Fruit fly (Drosophila melanogaster) whole organism, embryonic: ENCODE results near the gene zen2.

ENCODE experiments used
- Antp ChIP-seq: fragments of 200-800 bp; sonication (Bioruptor generic); optimal IDR thresholded peaks from 3 replicates; lab custom pipeline; 2016; ENCODE audit warnings: missing biosample characterization, missing genetic modification characterization
- B-H1 ChIP-seq: fragments of 200-800 bp; sonication (Bioruptor generic); IDR thresholded peaks from 3 replicates; pipeline ENCODE4 v1.3.6; 2022; ENCODE audit warnings: missing biosample characterization, missing genetic modification characterization
- CG1024 ChIP-seq: fragments of 200-800 bp; sonication (Bioruptor generic); IDR thresholded peaks from 2 replicates; pipeline ENCODE4 v1.3.6; 2022; ENCODE audit warnings: missing biosample characterization, missing genetic modification characterization
- CG11398 ChIP-seq: fragments of 200-800 bp; sonication (Bioruptor generic); optimal IDR thresholded peaks from 2 replicates; lab custom pipeline; 2016; ENCODE audit warnings: missing biosample characterization, missing genetic modification characterization
- CG11456 ChIP-seq: fragments of 200-800 bp; sonication (Bioruptor generic); IDR thresholded peaks from 3 replicates; pipeline ENCODE4 v1.3.6; 2022; ENCODE audit warnings: missing biosample characterization, missing genetic modification characterization
- CG11560 ChIP-seq: fragments of 200-800 bp; sonication (Bioruptor generic); IDR thresholded peaks from 3 replicates; pipeline ENCODE4 v1.3.6; 2022; ENCODE audit warnings: missing biosample characterization, missing genetic modification characterization
- CG12155 ChIP-seq: fragments of 200-800 bp; sonication (Bioruptor generic); optimal IDR thresholded peaks from 3 replicates; lab custom pipeline; 2016; ENCODE audit warnings: missing biosample characterization, missing genetic modification characterization
- CG13123 ChIP-seq: fragments of 200-800 bp; sonication (Bioruptor generic); optimal IDR thresholded peaks from 2 replicates; lab custom pipeline; 2016; ENCODE audit warnings: missing biosample characterization, missing genetic modification characterization
- CG14667 ChIP-seq: fragments of 200-800 bp; sonication (Bioruptor generic); IDR thresholded peaks from 2 replicates; pipeline ENCODE4 v1.3.6; 2022; ENCODE audit warnings: missing biosample characterization, missing genetic modification characterization
- CG16863 ChIP-seq: fragments of 200-800 bp; sonication (Bioruptor generic); optimal IDR thresholded peaks from 3 replicates; lab custom pipeline; 2016; ENCODE audit warnings: missing biosample characterization, missing genetic modification characterization
- CG1792 ChIP-seq: fragments of 200-800 bp; sonication (Bioruptor generic); optimal IDR thresholded peaks from 2 replicates; lab custom pipeline; 2016; ENCODE audit warnings: missing biosample characterization, missing genetic modification characterization
- CG1832 ChIP-seq: fragments of 200-800 bp; sonication (Bioruptor generic); optimal IDR thresholded peaks from 2 replicates; lab custom pipeline; 2017; ENCODE audit warnings: missing biosample characterization, mild to moderate bottlenecking, missing genetic modification characterization, inconsistent platforms
- CG3995 ChIP-seq: fragments of 200-800 bp; sonication (Bioruptor generic); optimal IDR thresholded peaks from 3 replicates; lab custom pipeline; 2016; ENCODE audit warnings: missing biosample characterization, missing genetic modification characterization
- CG4404 ChIP-seq: fragments of 200-800 bp; sonication (Bioruptor generic); IDR thresholded peaks from 2 replicates; pipeline ENCODE4 v1.3.6; 2022; ENCODE audit warnings: missing biosample characterization, missing genetic modification characterization
- CG5953 ChIP-seq: fragments of 200-800 bp; sonication (Bioruptor generic); IDR thresholded peaks from 2 replicates; pipeline ENCODE4 v1.3.6; 2022; ENCODE audit warnings: missing biosample characterization, missing genetic modification characterization
- CG6175 ChIP-seq: fragments of 200-800 bp; sonication (Bioruptor generic); IDR thresholded peaks from 3 replicates; pipeline ENCODE4 v1.3.6; 2022; ENCODE audit warnings: missing biosample characterization, missing genetic modification characterization
- CG6254 ChIP-seq: fragments of 200-800 bp; sonication (Bioruptor generic); optimal IDR thresholded peaks from 3 replicates; lab custom pipeline; 2017; ENCODE audit warnings: mild to moderate bottlenecking, missing biosample characterization, missing genetic modification reagents, missing genetic modification characterization
- CG6272 ChIP-seq: fragments of 200-800 bp; sonication (Bioruptor generic); IDR thresholded peaks from 2 replicates; pipeline ENCODE4 v1.3.6; 2022; ENCODE audit warnings: missing biosample characterization, missing genetic modification characterization
- CG6765 ChIP-seq: fragments of 200-800 bp; sonication (Bioruptor generic); optimal IDR thresholded peaks from 3 replicates; lab custom pipeline; 2017; ENCODE audit warnings: missing biosample characterization, mild to moderate bottlenecking, missing genetic modification characterization
- CG7963 ChIP-seq: fragments of 200-800 bp; sonication (Bioruptor generic); IDR thresholded peaks from 3 replicates; pipeline ENCODE4 v1.3.6; 2022; ENCODE audit warnings: missing biosample characterization, missing genetic modification characterization; ENCODE audit not compliant: partially characterized antibody
- CG8281 ChIP-seq: fragments of 200-800 bp; sonication (Bioruptor generic); optimal IDR thresholded peaks from 2 replicates; lab custom pipeline; 2018; ENCODE audit warnings: missing biosample characterization, mild to moderate bottlenecking, missing genetic modification characterization, moderate library complexity
- CG8290 ChIP-seq, 3 experiments: fragments of 200-800 bp; sonication (Bioruptor generic); optimal IDR thresholded peaks; 2 replicates each; lab custom pipeline; 2016 to 2019; ENCODE audit warnings: missing biosample characterization in 3 of 3, missing genetic modification characterization in 3 of 3, mild to moderate bottlenecking in 2 of 3, moderate library complexity in 1 of 3
- CG9817 ChIP-seq: fragments of 200-800 bp; sonication (Bioruptor generic); optimal IDR thresholded peaks from 2 replicates; lab custom pipeline; 2018; ENCODE audit warnings: missing biosample characterization, mild to moderate bottlenecking, missing genetic modification characterization, moderate library complexity
- CHES-1-like ChIP-seq: fragments of 200-800 bp; sonication (Bioruptor generic); optimal IDR thresholded peaks from 2 replicates; lab custom pipeline; 2016; ENCODE audit warnings: missing biosample characterization, missing genetic modification characterization
- CTCF ChIP-seq: fragments of 200-800 bp; sonication (Bioruptor generic); optimal IDR thresholded peaks from 2 replicates; lab custom pipeline; 2017; ENCODE audit warnings: missing biosample characterization, mild to moderate bottlenecking, missing genetic modification characterization, moderate library complexity
- Eip74EF ChIP-seq, 2 experiments: fragments of 200-800 bp in 1 of 2; fragments of >200 bp in 1 of 2; sonication (Bioruptor generic) in 1 of 2; optimal IDR thresholded peaks; 2 replicates each; lab custom pipeline; 2017 to 2019; ENCODE audit warnings: missing biosample characterization in 2 of 2, missing genetic modification characterization in 2 of 2, mild to moderate bottlenecking in 1 of 2, moderate library complexity in 1 of 2
- Fer1 ChIP-seq: fragments of 200-800 bp; sonication (Bioruptor generic); optimal IDR thresholded peaks from 2 replicates; lab custom pipeline; 2017; ENCODE audit warnings: missing biosample characterization, mild to moderate bottlenecking, missing genetic modification characterization
- Gug ChIP-seq: fragments of 200-800 bp; sonication (Bioruptor generic); IDR thresholded peaks from 4 replicates; pipeline ENCODE4 v1.3.6; 2022; ENCODE audit warnings: missing biosample characterization, missing genetic modification characterization
- Hand ChIP-seq: fragments of 200-800 bp; sonication (Bioruptor generic); optimal IDR thresholded peaks from 2 replicates; lab custom pipeline; 2017; ENCODE audit warnings: mild to moderate bottlenecking, missing biosample characterization, missing genetic modification reagents, missing genetic modification characterization
- Lpt ChIP-seq: fragments of >200 bp; optimal IDR thresholded peaks from 2 replicates; lab custom pipeline; 2018; ENCODE audit warnings: missing biosample characterization, missing genetic modification characterization
- PHDP ChIP-seq: fragments of 200-800 bp; sonication (Bioruptor generic); optimal IDR thresholded peaks from 3 replicates; lab custom pipeline; 2018; ENCODE audit warnings: missing biosample characterization, mild to moderate bottlenecking, missing genetic modification characterization, moderate library complexity
- btn ChIP-seq: fragments of 200-800 bp; sonication (Bioruptor generic); optimal IDR thresholded peaks from 2 replicates; lab custom pipeline; 2016; ENCODE audit warnings: missing biosample characterization, missing genetic modification characterization
- chif ChIP-seq, 2 experiments: fragments of 200-800 bp; sonication (Bioruptor generic); optimal IDR thresholded peaks; 3 replicates each; lab custom pipeline; 2016; ENCODE audit warnings: missing biosample characterization in 2 of 2, missing genetic modification characterization in 2 of 2
- esg ChIP-seq: fragments of 200-800 bp; sonication (Bioruptor generic); conservative IDR thresholded peaks from 2 replicates; pipeline ENCODE4 v1.3.6; 2022; ENCODE audit warnings: missing biosample characterization, missing genetic modification characterization
- grn ChIP-seq: fragments of 200-800 bp; sonication (Bioruptor generic); optimal IDR thresholded peaks from 3 replicates; lab custom pipeline; 2017; ENCODE audit warnings: missing biosample characterization, missing genetic modification characterization
- insv ChIP-seq, 2 experiments: fragments of 200-800 bp; sonication (Bioruptor generic); optimal IDR thresholded peaks; 3 replicates each; lab custom pipeline; 2016 to 2018; ENCODE audit warnings: missing biosample characterization in 2 of 2, missing genetic modification characterization in 2 of 2
- kah ChIP-seq: fragments of 200-800 bp; sonication (Bioruptor generic); optimal IDR thresholded peaks from 2 replicates; lab custom pipeline; 2018; ENCODE audit warnings: missing biosample characterization, mild to moderate bottlenecking, missing genetic modification characterization
- knrl ChIP-seq: fragments of 200-800 bp; sonication (Bioruptor generic); IDR thresholded peaks from 3 replicates; pipeline ENCODE4 v1.3.6; 2022; ENCODE audit warnings: missing biosample characterization, missing genetic modification characterization; ENCODE audit not compliant: partially characterized antibody
- mam ChIP-seq: fragments of 200-800 bp; sonication (Bioruptor generic); optimal IDR thresholded peaks from 3 replicates; lab custom pipeline; 2016; ENCODE audit warnings: missing biosample characterization, missing genetic modification characterization
- nmo ChIP-seq: fragments of 200-800 bp; sonication (Bioruptor generic); optimal IDR thresholded peaks from 2 replicates; lab custom pipeline; 2018; ENCODE audit warnings: missing biosample characterization, mild to moderate bottlenecking, missing genetic modification characterization, moderate library complexity
- org-1 ChIP-seq: fragments of 200-800 bp; sonication (Bioruptor generic); optimal IDR thresholded peaks from 2 replicates; lab custom pipeline; 2017; ENCODE audit warnings: missing biosample characterization, missing genetic modification characterization
- pfk ChIP-seq: fragments of 200-800 bp; sonication (Bioruptor generic); optimal IDR thresholded peaks from 2 replicates; lab custom pipeline; 2018; ENCODE audit warnings: missing biosample characterization, mild to moderate bottlenecking, missing genetic modification characterization, moderate library complexity
- sens-2 ChIP-seq: fragments of 200-800 bp; sonication (Bioruptor generic); IDR thresholded peaks from 2 replicates; pipeline ENCODE4 v1.3.6; 2022; ENCODE audit warnings: missing biosample characterization, missing genetic modification characterization
- sim ChIP-seq: fragments of 200-800 bp; sonication (Bioruptor generic); IDR thresholded peaks from 2 replicates; pipeline ENCODE4 v1.3.6; 2022; ENCODE audit warnings: missing biosample characterization, missing genetic modification characterization
- stc ChIP-seq: fragments of 200-800 bp; sonication (Bioruptor generic); IDR thresholded peaks from 2 replicates; pipeline ENCODE4 v1.3.6; 2022; ENCODE audit warnings: missing biosample characterization, missing genetic modification characterization
- stwl ChIP-seq: fragments of 200-800 bp; sonication (Bioruptor generic); optimal IDR thresholded peaks from 3 replicates; lab custom pipeline; 2018; ENCODE audit warnings: missing biosample characterization, mild to moderate bottlenecking, missing genetic modification characterization, moderate library complexity
- tna ChIP-seq: fragments of 200-800 bp; sonication (Bioruptor generic); IDR thresholded peaks from 2 replicates; pipeline ENCODE4 v1.3.6; 2022; ENCODE audit warnings: missing biosample characterization, missing genetic modification characterization; ENCODE audit not compliant: partially characterized antibody
- toy ChIP-seq: fragments of 200-800 bp; sonication (Bioruptor generic); IDR thresholded peaks from 2 replicates; pipeline ENCODE4 v1.3.6; 2022; ENCODE audit warnings: missing biosample characterization, missing genetic modification characterization
- ttk ChIP-seq: fragments of 200-800 bp; sonication (Bioruptor generic); IDR thresholded peaks from 2 replicates; pipeline ENCODE4 v2.1.2; 2022; ENCODE audit warnings: missing biosample characterization, missing genetic modification characterization
- zen2 ChIP-seq: fragments of 200-800 bp; sonication (Bioruptor generic); IDR thresholded peaks from 3 replicates; pipeline ENCODE4 v1.3.6; 2022; ENCODE audit warnings: missing biosample characterization, missing genetic modification characterization; ENCODE audit not compliant: partially characterized antibody
- zf30C ChIP-seq: fragments of 200-800 bp; sonication (Bioruptor generic); optimal IDR thresholded peaks from 3 replicates; lab custom pipeline; 2018; ENCODE audit warnings: missing biosample characterization, mild to moderate bottlenecking, missing genetic modification characterization

zen2 gene

dm6 chr3R:6759419-6759818, 15.5 kb upstream of the zen2 start, which contains the start of gene bcd (continued):
- peak; percentile 67; the same call in 2 of the 3 replicates for TF ChIP-seq CG6175 (GFP tag; lab: Robert Waterston, UW)
- peak; percentile 70 for TF ChIP-seq CG4404 (GFP tag; lab: Robert Waterston, UW)
- peak; percentile 96 for TF ChIP-seq CG11456 (GFP tag; lab: Robert Waterston, UW)
- no peak for TF ChIP-seq org-1 (GFP tag; lab: Kevin White, UChicago)
- TF ChIP-seq kah (GFP tag; lab: Kevin White, UChicago), result no peak
- TF ChIP-seq CG6765 (GFP tag; lab: Kevin White, UChicago), result peak; percentile 5
- TF ChIP-seq esg (GFP tag; lab: Robert Waterston, UW), result peak; percentile 60
- no peak for TF ChIP-seq Lpt (GFP tag; lab: Kevin White, UChicago)
- TF ChIP-seq CG14667 (GFP tag; lab: Robert Waterston, UW), result peak; percentile 75
- TF ChIP-seq CG8281 (tag; lab: Kevin White, UChicago), result no peak
- no peak for TF ChIP-seq CG6254 (GFP tag; lab: Kevin White, UChicago)
- no peak for TF ChIP-seq tna (GFP tag; lab: Robert Waterston, UW)
- TF ChIP-seq pfk (GFP tag; lab: Kevin White, UChicago), result no peak
- no peak for TF ChIP-seq zen2 (GFP tag; lab: Robert Waterston, UW)
- TF ChIP-seq CG1792 (GFP tag; lab: Kevin White, UChicago), result peak; percentile 52
- TF ChIP-seq stc, result 0 out of 2 replicates have a peak, but pooled peaks have one; percentile 27
- TF ChIP-seq CG11398 (GFP tag; lab: Kevin White, UChicago), result peak; percentile 29
- peak; percentile 53; the same call in 2 of the 3 replicates for TF ChIP-seq CG11560 (tag; lab: Robert Waterston, UW)
- peak; percentile 32 for TF ChIP-seq zf30C (GFP tag; lab: Kevin White, UChicago)
- peak; percentile 46 for TF ChIP-seq CG13123 (GFP tag; lab: Kevin White, UChicago)
- peak; percentile 80 for TF ChIP-seq CG8290 (GFP tag; optimal IDR thresholded peaks at IDR 0.05; lab: Kevin White, UChicago)
- no peak for TF ChIP-seq CG8290 (tag; optimal IDR thresholded peaks at IDR 0.05; lab: Kevin White, UChicago)
- TF ChIP-seq stwl (tag; lab: Kevin White, UChicago), result peak; percentile 97
- no peak for TF ChIP-seq CG1832
- peak; percentile 77 for TF ChIP-seq CG1024 (GFP tag; lab: Robert Waterston, UW)
- TF ChIP-seq sim, result 0 out of 2 replicates have a peak, but pooled peaks have one; percentile 4
- TF ChIP-seq toy (GFP tag; lab: Robert Waterston, UW), result no peak
- TF ChIP-seq knrl (GFP tag; lab: Robert Waterston, UW), result peak; percentile 64
- TF ChIP-seq mam (GFP tag; lab: Kevin White, UChicago), result peak; percentile 74
- TF ChIP-seq Hand (GFP tag; lab: Kevin White, UChicago), result no peak
- TF ChIP-seq CG6272 (GFP tag; lab: Robert Waterston, UW), result peak; percentile 58
- no peak for TF ChIP-seq grn (GFP tag; lab: Kevin White, UChicago)
- peak; percentile 82 for TF ChIP-seq CG5953 (GFP tag; lab: Robert Waterston, UW)
- peak; percentile 54 for TF ChIP-seq CG12155 (GFP tag; lab: Kevin White, UChicago)
- TF ChIP-seq Fer1 (GFP tag; lab: Kevin White, UChicago), result no peak
- peak; percentile 71 for TF ChIP-seq sens-2
- peak; percentile 68 to 93 for TF ChIP-seq chif (GFP tag; optimal IDR thresholded peaks at IDR 0.05; lab: Kevin White, UChicago)
- TF ChIP-seq PHDP, result no peak
- no peak for TF ChIP-seq Eip74EF (GFP tag; optimal IDR thresholded peaks at IDR 0.05; lab: Kevin White, UChicago)
- TF ChIP-seq CG3995 (GFP tag; lab: Kevin White, UChicago), result no peak
- TF ChIP-seq CG9817 (tag; lab: Kevin White, UChicago), result peak; percentile 76
- TF ChIP-seq CG7963 (GFP tag; lab: Robert Waterston, UW), result no peak
- peak; percentile 75 for TF ChIP-seq CG16863
- peak; percentile 78 for TF ChIP-seq nmo (GFP tag; lab: Kevin White, UChicago)
- peak in 1 of 2 experiments; percentile 54 for TF ChIP-seq insv (GFP tag; optimal IDR thresholded peaks at IDR 0.05; lab: Kevin White, UChicago)
- TF ChIP-seq ttk (GFP tag; lab: Robert Waterston, UW), result peak; percentile 76
- peak; percentile 99 for TF ChIP-seq CTCF
- peak; percentile 84 for TF ChIP-seq Gug (GFP tag; lab: Robert Waterston, UW)
- TF ChIP-seq B-H1 (GFP tag; lab: Robert Waterston, UW), result peak; percentile 47; the same call in 1 of the 3 replicates
- peak; percentile 61 for TF ChIP-seq btn (GFP tag; lab: Kevin White, UChicago)
- peak; percentile 60 for TF ChIP-seq CHES-1-like (GFP tag; lab: Kevin White, UChicago)
- peak; percentile 83 for TF ChIP-seq Antp (GFP tag; lab: Kevin White, UChicago)
